Worm (Caenorhabditis elegans) whole organism, L4 larva: ENCODE measurements around the gene rabx-5.

Experiments
- D1046.2 ChIP-seq: fragments of 200-800 bp; sonication (Bioruptor generic); IDR thresholded peaks from 2 replicates; pipeline ENCODE4 v1.3.6; 2022; ENCODE audit warnings: missing genetic modification characterization, missing compliant biosample characterization
- F44E2.7 ChIP-seq: fragments of 200-800 bp; sonication (Bioruptor generic); IDR thresholded peaks from 2 replicates; pipeline ENCODE4 v2.1.2; 2022; ENCODE audit warnings: missing genetic modification characterization, missing compliant biosample characterization
- F49E8.2 ChIP-seq: sonication (generic microtip); optimal IDR thresholded peaks from 2 replicates; lab custom pipeline; 2016; ENCODE audit warnings: missing compliant biosample characterization, mild to moderate bottlenecking, missing genetic modification characterization, borderline replicate concordance
- R02D3.7 ChIP-seq: fragments of 150-350 bp; sonication (generic microtip); optimal IDR thresholded peaks from 3 replicates; lab custom pipeline; 2014; ENCODE audit warnings: missing biosample characterization, missing genetic modification characterization
- T26A8.4 ChIP-seq: fragments of 200-800 bp; sonication (Bioruptor generic); IDR thresholded peaks from 2 replicates; pipeline ENCODE4 v1.3.6; 2022; ENCODE audit warnings: missing genetic modification characterization, missing compliant biosample characterization
- Y105C5A.15 ChIP-seq: fragments of 200-800 bp; sonication (Bioruptor generic); IDR thresholded peaks from 2 replicates; pipeline ENCODE4 v1.3.6; 2022; ENCODE audit warnings: missing genetic modification characterization, missing compliant biosample characterization
- ZK337.2 ChIP-seq: fragments of 200-800 bp; sonication (Bioruptor generic); IDR thresholded peaks from 2 replicates; pipeline ENCODE4 v1.3.6; 2022; ENCODE audit warnings: missing genetic modification reagents, missing genetic modification characterization, missing compliant biosample characterization
- aha-1 ChIP-seq: fragments of 150-350 bp; peaks from one replicate; lab custom pipeline; 2014; ENCODE audit warnings: missing biosample characterization, missing genetic modification characterization
- ama-1 ChIP-seq: fragments of 150-350 bp; optimal IDR thresholded peaks from 2 replicates; lab custom pipeline; 2014; ENCODE audit warnings: inconsistent platforms, mixed read lengths
- arid-1 ChIP-seq: fragments of 200-800 bp; sonication (Bioruptor generic); conservative IDR thresholded peaks from 2 replicates; pipeline ENCODE4 v1.3.6; 2022; ENCODE audit warnings: missing genetic modification reagents, missing genetic modification characterization, missing compliant biosample characterization
- ceh-28 ChIP-seq: fragments of 150-350 bp; optimal IDR thresholded peaks from 2 replicates; lab custom pipeline; 2014; ENCODE audit warnings: missing biosample characterization, missing genetic modification reagents, missing genetic modification characterization
- ceh-32 ChIP-seq: sonication (generic microtip); optimal IDR thresholded peaks from 2 replicates; lab custom pipeline; 2016; ENCODE audit warnings: mild to moderate bottlenecking, missing genetic modification characterization, missing compliant biosample characterization; ENCODE audit not compliant: poor library complexity
- ceh-44 ChIP-seq: fragments of 200-800 bp; sonication (Bioruptor generic); IDR thresholded peaks from 2 replicates; pipeline ENCODE4 v1.3.6; 2022; ENCODE audit warnings: missing genetic modification reagents, missing genetic modification characterization, missing compliant biosample characterization
- ceh-62 ChIP-seq: sonication (generic microtip); optimal IDR thresholded peaks from 2 replicates; lab custom pipeline; 2017; ENCODE audit warnings: missing biosample characterization, missing genetic modification characterization
- ctbp-1 ChIP-seq: fragments of 200-800 bp; sonication (Bioruptor generic); IDR thresholded peaks from 2 replicates; pipeline ENCODE4 v1.3.6; 2022; ENCODE audit warnings: missing genetic modification reagents, missing genetic modification characterization, missing compliant biosample characterization
- daf-12 ChIP-seq: fragments of 150-350 bp; optimal IDR thresholded peaks from 2 replicates; lab custom pipeline; 2014; ENCODE audit warnings: missing biosample characterization, missing genetic modification reagents, missing genetic modification characterization
- daf-16 ChIP-seq, 3 experiments: sonication (generic microtip); optimal IDR thresholded peaks; 2 replicates each; lab custom pipeline; 2016 to 2017; ENCODE audit warnings: missing genetic modification characterization in 3 of 3, missing genetic modification reagents in 3 of 3, mild to moderate bottlenecking in 2 of 3, missing compliant biosample characterization in 2 of 3, missing biosample characterization in 1 of 3, moderate library complexity in 1 of 3
- daf-19 ChIP-seq: fragments of 200-800 bp; sonication (Bioruptor generic); conservative IDR thresholded peaks from 2 replicates; pipeline ENCODE4 v1.3.6; 2022; ENCODE audit warnings: missing genetic modification characterization, missing compliant biosample characterization
- daf-8 ChIP-seq: fragments of 200-800 bp; sonication (Bioruptor generic); IDR thresholded peaks from 2 replicates; pipeline ENCODE4 v1.3.6; 2022; ENCODE audit warnings: missing genetic modification characterization, missing compliant biosample characterization
- dmd-6 ChIP-seq: fragments of 200-800 bp; sonication (Bioruptor generic); IDR thresholded peaks from 2 replicates; pipeline ENCODE4 v1.3.6; 2022; ENCODE audit warnings: missing genetic modification reagents, missing genetic modification characterization, missing compliant biosample characterization
- duxl-1 ChIP-seq: sonication (generic microtip); optimal IDR thresholded peaks from 2 replicates; lab custom pipeline; 2016; ENCODE audit warnings: mild to moderate bottlenecking, missing genetic modification characterization, moderate library complexity, missing compliant biosample characterization; ENCODE audit not compliant: poor library complexity
- dve-1 ChIP-seq: sonication (generic microtip); optimal IDR thresholded peaks from 2 replicates; lab custom pipeline; 2017; ENCODE audit warnings: antibody characterized with exemption, mild to moderate bottlenecking, missing genetic modification characterization, missing compliant biosample characterization; ENCODE audit not compliant: insufficient read depth
- hif-1 ChIP-seq, 2 experiments: sonication (generic microtip); optimal IDR thresholded peaks; 2 replicates each; lab custom pipeline; 2016 to 2017; ENCODE audit warnings: missing compliant biosample characterization in 2 of 2, missing genetic modification characterization in 2 of 2, missing genetic modification reagents in 2 of 2, missing genotype in 2 of 2, mild to moderate bottlenecking in 1 of 2
- hmg-1.1 ChIP-seq: fragments of 200-800 bp; sonication (Bioruptor generic); IDR thresholded peaks from 2 replicates; pipeline ENCODE4 v1.3.6; 2022; ENCODE audit warnings: missing genetic modification reagents, missing genetic modification characterization, missing compliant biosample characterization
- jun-1 ChIP-seq: fragments of 150-350 bp; optimal IDR thresholded peaks from 2 replicates; lab custom pipeline; 2014; ENCODE audit warnings: missing biosample characterization, missing genetic modification reagents, missing genetic modification characterization
- lim-7 ChIP-seq: fragments of 200-800 bp; sonication (Bioruptor generic); IDR thresholded peaks from 2 replicates; pipeline ENCODE4 v1.3.6; 2022; ENCODE audit warnings: missing genetic modification characterization, missing compliant biosample characterization
- lin-1 ChIP-seq: fragments of 200-800 bp; sonication (Bioruptor generic); IDR thresholded peaks from 2 replicates; pipeline ENCODE4 v1.3.6; 2022; ENCODE audit warnings: missing genetic modification reagents, missing genetic modification characterization, missing compliant biosample characterization
- lin-13 ChIP-seq: fragments of 150-350 bp; optimal IDR thresholded peaks from 2 replicates; lab custom pipeline; 2014; ENCODE audit warnings: missing biosample characterization, missing genetic modification reagents, missing genetic modification characterization
- lin-15B ChIP-seq: fragments of 150-350 bp; sonication (generic microtip); optimal IDR thresholded peaks from 3 replicates; lab custom pipeline; 2014; ENCODE audit warnings: missing biosample characterization, missing genetic modification characterization
- lin-39 ChIP-seq: fragments of 150-350 bp; optimal IDR thresholded peaks from 2 replicates; lab custom pipeline; 2014; ENCODE audit warnings: missing biosample characterization, missing genetic modification reagents, missing genetic modification characterization
- lir-3 ChIP-seq: sonication (generic microtip); optimal IDR thresholded peaks from 2 replicates; lab custom pipeline; 2016; ENCODE audit warnings: mild to moderate bottlenecking, missing genetic modification characterization, missing compliant biosample characterization
- lsy-2 ChIP-seq, 2 experiments: fragments of 150-350 bp in 1 of 2; sonication (generic microtip) in 1 of 2; optimal IDR thresholded peaks; 2 replicates each; lab custom pipeline; 2014 to 2017; ENCODE audit warnings: missing biosample characterization in 2 of 2, missing genetic modification characterization in 2 of 2
- madf-9 ChIP-seq: fragments of 200-800 bp; sonication (Bioruptor generic); conservative IDR thresholded peaks from 2 replicates; pipeline ENCODE4 v1.3.6; 2022; ENCODE audit warnings: missing genetic modification reagents, missing genetic modification characterization, missing compliant biosample characterization
- mes-2 ChIP-seq: sonication (generic microtip); optimal IDR thresholded peaks from 2 replicates; lab custom pipeline; 2016; ENCODE audit warnings: missing genotype, mild to moderate bottlenecking, missing genetic modification characterization, missing compliant biosample characterization; ENCODE audit not compliant: poor library complexity, severe bottlenecking
- nhr-237 ChIP-seq: sonication (generic microtip); optimal IDR thresholded peaks from 2 replicates; lab custom pipeline; 2017; ENCODE audit warnings: missing biosample characterization, missing genetic modification characterization
- nhr-25 ChIP-seq: sonication (generic microtip); optimal IDR thresholded peaks from 2 replicates; lab custom pipeline; 2017; ENCODE audit warnings: missing genetic modification characterization, mild to moderate bottlenecking, missing compliant biosample characterization, antibody characterized with exemption, moderate library complexity, borderline replicate concordance; ENCODE audit not compliant: insufficient read depth
- nhr-41 ChIP-seq: fragments of 200-800 bp; sonication (Bioruptor generic); IDR thresholded peaks from 2 replicates; pipeline ENCODE4 v1.3.6; 2022; ENCODE audit warnings: missing genetic modification reagents, missing genetic modification characterization, missing compliant biosample characterization
- nhr-42 ChIP-seq: fragments of 200-800 bp; sonication (Bioruptor generic); IDR thresholded peaks from 2 replicates; pipeline ENCODE4 v1.3.6; 2022; ENCODE audit warnings: missing genetic modification characterization, missing compliant biosample characterization
- nhr-76 ChIP-seq: fragments of 150-350 bp; optimal IDR thresholded peaks from 2 replicates; lab custom pipeline; 2014; ENCODE audit warnings: missing biosample characterization, missing genetic modification characterization
- set-16 ChIP-seq: fragments of 200-800 bp; sonication (Bioruptor generic); IDR thresholded peaks from 2 replicates; pipeline ENCODE4 v1.3.6; 2022; ENCODE audit warnings: missing genetic modification reagents, missing genetic modification characterization, missing compliant biosample characterization
- skn-1 ChIP-seq: fragments of 150-350 bp; optimal IDR thresholded peaks from 2 replicates; lab custom pipeline; 2014; ENCODE audit warnings: missing biosample characterization, missing genetic modification characterization
- snpc-1.2 ChIP-seq: fragments of 200-800 bp; sonication (Bioruptor generic); IDR thresholded peaks from 2 replicates; pipeline ENCODE4 v1.3.6; 2022; ENCODE audit warnings: missing genetic modification reagents, missing genetic modification characterization, missing compliant biosample characterization
- snpc-4 ChIP-seq: fragments of 150-350 bp; optimal IDR thresholded peaks from 2 replicates; lab custom pipeline; 2014; ENCODE audit warnings: missing biosample characterization, missing genetic modification characterization
- spr-1 ChIP-seq: sonication (generic microtip); optimal IDR thresholded peaks from 2 replicates; lab custom pipeline; 2016; ENCODE audit warnings: mild to moderate bottlenecking, missing genetic modification characterization, missing compliant biosample characterization
- tag-97 ChIP-seq: fragments of 200-800 bp; sonication (Bioruptor generic); IDR thresholded peaks from 2 replicates; pipeline ENCODE4 v1.3.6; 2022; ENCODE audit warnings: missing genetic modification characterization, missing compliant biosample characterization
- unc-39 ChIP-seq: sonication (generic microtip); optimal IDR thresholded peaks from 2 replicates; lab custom pipeline; 2017; ENCODE audit warnings: missing biosample characterization, missing genetic modification characterization
- unc-62 ChIP-seq, 3 experiments: fragments of 150-350 bp in 1 of 3; sonication (generic microtip); optimal IDR thresholded peaks in 2 of 3; peaks in 1 of 3; 1 replicate in 1 of 3; 2 replicates in 2 of 3; lab custom pipeline; 2014 to 2017; ENCODE audit warnings: missing biosample characterization in 3 of 3, missing genetic modification characterization in 3 of 3, missing genetic modification reagents in 3 of 3, missing genotype in 1 of 3
- vab-7 ChIP-seq: fragments of 200-800 bp; sonication (Bioruptor generic); IDR thresholded peaks from 2 replicates; pipeline ENCODE4 v1.3.6; 2022; ENCODE audit warnings: missing genetic modification reagents, missing genetic modification characterization, missing compliant biosample characterization
- zfp-2 ChIP-seq: sonication (generic microtip); optimal IDR thresholded peaks from 2 replicates; lab custom pipeline; 2016; ENCODE audit warnings: mild to moderate bottlenecking, missing genetic modification characterization, missing compliant biosample characterization
- ztf-7 ChIP-seq: fragments of 150-350 bp; optimal IDR thresholded peaks from 2 replicates; lab custom pipeline; 2014; ENCODE audit warnings: missing biosample characterization, missing genetic modification characterization

Gene rabx-5

ce11 chrIII:10621208-10621607 is 16.1 kb downstream of the rabx-5 start, which contains the start of the genes lron-10 and hpr-9 (continued):
- no peak for TF ChIP-seq lin-39 (tag; lab: Kevin White, UChicago)
- TF ChIP-seq zfp-2 (tag; lab: Kevin White, UChicago) = no peak
- TF ChIP-seq nhr-25 (tag; lab: Kevin White, UChicago) = no peak
- no peak for TF ChIP-seq ceh-32 (tag; lab: Kevin White, UChicago)
- TF ChIP-seq unc-62 (GFP tag; optimal IDR thresholded peaks at IDR 0.05 in 1 of 2; lab: Kevin White, UChicago) = peak in 1 of 2 experiments; percentile 97
- peak; percentile 26 for TF ChIP-seq unc-62 (tag; optimal IDR thresholded peaks at IDR 0.05; lab: Kevin White, UChicago)
- 0 out of 2 replicates have a peak, but pooled peaks have one; percentile 34 for TF ChIP-seq arid-1
- TF ChIP-seq ZK337.2 (GFP tag; lab: Robert Waterston, UW) = peak; percentile 94
- peak; percentile 86 for TF ChIP-seq duxl-1 (tag; lab: Kevin White, UChicago)
- TF ChIP-seq D1046.2 (GFP tag; lab: Robert Waterston, UW) = peak; percentile 19; the same call in 1 of the 2 replicates
- peak in 1 of 2 experiments; percentile 94 for TF ChIP-seq hif-1 (tag; optimal IDR thresholded peaks at IDR 0.05; lab: Kevin White, UChicago)
- no peak for TF ChIP-seq unc-39 (tag; lab: Kevin White, UChicago)
- no peak for TF ChIP-seq ctbp-1 (GFP tag; lab: Robert Waterston, UW)
- TF ChIP-seq ceh-44 (GFP tag; lab: Robert Waterston, UW) = peak; percentile 25; the same call in 1 of the 2 replicates
- no peak for TF ChIP-seq daf-12 (tag; lab: Kevin White, UChicago)
- peak; percentile 20 for TF ChIP-seq ztf-7 (tag; lab: Kevin White, UChicago)
- no peak for TF ChIP-seq F44E2.7 (GFP tag; lab: Robert Waterston, UW)
- peak; percentile 40 for TF ChIP-seq hmg-1.1
- TF ChIP-seq vab-7 = no peak
- no peak for TF ChIP-seq snpc-4
- TF ChIP-seq nhr-76 = no peak
- TF ChIP-seq daf-19 (GFP tag; lab: Robert Waterston, UW) = no peak
- TF ChIP-seq daf-16 (GFP tag; optimal IDR thresholded peaks at IDR 0.05; lab: Kevin White, UChicago) = no peak
- TF ChIP-seq daf-16 (tag; optimal IDR thresholded peaks at IDR 0.05; lab: Kevin White, UChicago) = peak; percentile 61
- no peak for TF ChIP-seq nhr-42 (GFP tag; lab: Robert Waterston, UW)
- TF ChIP-seq set-16 (GFP tag; lab: Robert Waterston, UW) = no peak
- peak; percentile 57 for TF ChIP-seq F49E8.2 (tag; lab: Kevin White, UChicago)
- peak; percentile 78 for TF ChIP-seq dve-1 (tag; lab: Kevin White, UChicago)
- TF ChIP-seq ceh-62 (tag; lab: Kevin White, UChicago) = no peak
- TF ChIP-seq Y105C5A.15 (GFP tag; lab: Robert Waterston, UW) = no peak
- no peak for TF ChIP-seq lim-7 (GFP tag; lab: Robert Waterston, UW)
- TF ChIP-seq lin-15B (tag; lab: Kevin White, UChicago) = no peak
- TF ChIP-seq dmd-6 = peak; percentile 80
- no peak for TF ChIP-seq jun-1 (tag; lab: Kevin White, UChicago)
- TF ChIP-seq spr-1 (tag; lab: Kevin White, UChicago) = peak; percentile 52
- no peak for TF ChIP-seq ceh-28 (tag; lab: Kevin White, UChicago)
- TF ChIP-seq snpc-1.2 (GFP tag; lab: Robert Waterston, UW) = no peak
- no peak for TF ChIP-seq tag-97 (GFP tag; lab: Robert Waterston, UW)
- peak; percentile 86 for TF ChIP-seq aha-1 (tag; lab: Kevin White, UChicago)
- TF ChIP-seq lsy-2 (tag; optimal IDR thresholded peaks at IDR 0.05; lab: Kevin White, UChicago) = peak in 1 of 2 experiments; percentile 90
- TF ChIP-seq T26A8.4 (GFP tag; lab: Robert Waterston, UW) = peak; percentile 71
- no peak for TF ChIP-seq daf-8
- no peak for TF ChIP-seq skn-1
- TF ChIP-seq nhr-41 = no peak
- peak; percentile 3 for TF ChIP-seq ama-1 (lab: Kevin White, UChicago)
- no peak for TF ChIP-seq nhr-237 (tag; lab: Kevin White, UChicago)
- TF ChIP-seq lin-1 = peak; percentile 9; the same call in 1 of the 2 replicates
- no peak for TF ChIP-seq R02D3.7
- TF ChIP-seq mes-2 (tag; lab: Kevin White, UChicago) = peak; percentile 99
- no peak for TF ChIP-seq lin-13 (GFP tag; lab: Kevin White, UChicago)
- no peak for TF ChIP-seq lir-3 (tag; lab: Kevin White, UChicago)
- peak; percentile 83; the same call in 1 of the 2 replicates for TF ChIP-seq madf-9 (GFP tag; lab: Robert Waterston, UW)
